Fruit fly (Drosophila melanogaster) whole organism, embryonic: ENCODE results near the gene Pph13.

Experiments used
- Adf1 ChIP-seq: fragments of 200-800 bp; sonication (Bioruptor generic); IDR thresholded peaks from 2 replicates; pipeline ENCODE4 v1.3.6; 2022; ENCODE audit warnings: missing biosample characterization, missing genetic modification characterization
- CG10431 ChIP-seq: fragments of 200-800 bp; sonication (Bioruptor generic); optimal IDR thresholded peaks from 3 replicates; lab custom pipeline; 2018; ENCODE audit warnings: missing biosample characterization, mild to moderate bottlenecking, missing genetic modification characterization
- CG10543 ChIP-seq: fragments of 200-800 bp; sonication (Bioruptor generic); optimal IDR thresholded peaks from 3 replicates; lab custom pipeline; 2017; ENCODE audit warnings: missing biosample characterization, mild to moderate bottlenecking, missing genetic modification characterization, moderate library complexity
- CG10565 ChIP-seq: fragments of 200-800 bp; sonication (Bioruptor generic); optimal IDR thresholded peaks from 3 replicates; lab custom pipeline; 2016; ENCODE audit warnings: missing biosample characterization, mild to moderate bottlenecking, missing genetic modification characterization
- CG10654 ChIP-seq: fragments of 200-800 bp; sonication (Bioruptor generic); optimal IDR thresholded peaks from 2 replicates; lab custom pipeline; 2016; ENCODE audit warnings: missing biosample characterization, missing genetic modification characterization
- CG11085 ChIP-seq: fragments of 200-800 bp; sonication (Bioruptor generic); IDR thresholded peaks from 2 replicates; pipeline ENCODE4 v1.3.6; 2022; ENCODE audit warnings: missing biosample characterization, missing genetic modification characterization
- CG14050 ChIP-seq: fragments of 200-800 bp; sonication (Bioruptor generic); IDR thresholded peaks from 3 replicates; pipeline ENCODE4 v1.3.6; 2022; ENCODE audit warnings: missing biosample characterization, missing genetic modification characterization
- CG17186 ChIP-seq: fragments of 200-800 bp; sonication (Bioruptor generic); optimal IDR thresholded peaks from 3 replicates; lab custom pipeline; 2017; ENCODE audit warnings: missing biosample characterization, missing genetic modification reagents, missing genetic modification characterization
- CG30431 ChIP-seq: fragments of 200-800 bp; sonication (Bioruptor generic); optimal IDR thresholded peaks from 2 replicates; lab custom pipeline; 2017; ENCODE audit warnings: missing biosample characterization, missing genetic modification characterization
- CG31441 ChIP-seq: fragments of 200-800 bp; sonication (Bioruptor generic); IDR thresholded peaks from 2 replicates; pipeline ENCODE4 v1.3.6; 2022; ENCODE audit warnings: missing biosample characterization, missing genetic modification characterization
- CG34376 ChIP-seq: fragments of 200-800 bp; sonication (Bioruptor generic); optimal IDR thresholded peaks from 2 replicates; lab custom pipeline; 2018; ENCODE audit warnings: missing biosample characterization, mild to moderate bottlenecking, missing genetic modification characterization
- CG4360 ChIP-seq: fragments of 200-800 bp; sonication (Bioruptor generic); IDR thresholded peaks from 2 replicates; pipeline ENCODE4 v1.3.6; 2022; ENCODE audit warnings: missing biosample characterization, missing genetic modification characterization
- CG4424 ChIP-seq: fragments of 200-800 bp; sonication (Bioruptor generic); optimal IDR thresholded peaks from 3 replicates; lab custom pipeline; 2016; ENCODE audit warnings: missing biosample characterization, missing genetic modification characterization
- CG6683 ChIP-seq: fragments of 200-800 bp; sonication (Bioruptor generic); optimal IDR thresholded peaks from 2 replicates; lab custom pipeline; 2017; ENCODE audit warnings: missing biosample characterization, mild to moderate bottlenecking, missing genetic modification characterization, missing genetic modification reagents
- CG7556 ChIP-seq: fragments of 200-800 bp; sonication (Bioruptor generic); optimal IDR thresholded peaks from 2 replicates; lab custom pipeline; 2017; ENCODE audit warnings: missing biosample characterization, mild to moderate bottlenecking, missing genetic modification characterization
- CG7745 ChIP-seq: fragments of 200-800 bp; sonication (Bioruptor generic); optimal IDR thresholded peaks from 2 replicates; lab custom pipeline; 2018; ENCODE audit warnings: missing biosample characterization, mild to moderate bottlenecking, missing genetic modification characterization, moderate library complexity
- CG8089 ChIP-seq: fragments of 200-800 bp; sonication (Bioruptor generic); optimal IDR thresholded peaks from 3 replicates; lab custom pipeline; 2016; ENCODE audit warnings: missing biosample characterization, missing genetic modification characterization
- CG8290 ChIP-seq, 3 experiments: fragments of 200-800 bp; sonication (Bioruptor generic); optimal IDR thresholded peaks; 2 replicates each; lab custom pipeline; 2016 to 2019; ENCODE audit warnings: missing biosample characterization in 3 of 3, missing genetic modification characterization in 3 of 3, mild to moderate bottlenecking in 2 of 3, moderate library complexity in 1 of 3
- CG8359 ChIP-seq: fragments of 200-800 bp; sonication (Bioruptor generic); optimal IDR thresholded peaks from 2 replicates; lab custom pipeline; 2017; ENCODE audit warnings: missing biosample characterization, mild to moderate bottlenecking, missing genetic modification characterization, borderline replicate concordance
- CG8765 ChIP-seq: fragments of 200-800 bp; sonication (Bioruptor generic); IDR thresholded peaks from 2 replicates; pipeline ENCODE4 v1.3.6; 2022; ENCODE audit warnings: missing biosample characterization, missing genetic modification characterization
- CG8944 ChIP-seq: fragments of 200-800 bp; sonication (Bioruptor generic); optimal IDR thresholded peaks from 3 replicates; lab custom pipeline; 2016; ENCODE audit warnings: missing biosample characterization, missing genetic modification characterization
- CG9876 ChIP-seq: fragments of 200-800 bp; sonication (Bioruptor generic); optimal IDR thresholded peaks from 2 replicates; lab custom pipeline; 2016; ENCODE audit warnings: missing biosample characterization, missing genetic modification characterization
- CTCF ChIP-seq: fragments of 200-800 bp; sonication (Bioruptor generic); optimal IDR thresholded peaks from 2 replicates; lab custom pipeline; 2017; ENCODE audit warnings: missing biosample characterization, mild to moderate bottlenecking, missing genetic modification characterization, moderate library complexity
- D19B ChIP-seq: fragments of 200-800 bp; sonication (Bioruptor generic); optimal IDR thresholded peaks from 2 replicates; lab custom pipeline; 2017; ENCODE audit warnings: missing biosample characterization, mild to moderate bottlenecking, missing genetic modification characterization
- Dip2 ChIP-seq: fragments of 200-800 bp; sonication (Bioruptor generic); IDR thresholded peaks from 2 replicates; pipeline ENCODE4 v1.3.6; 2022; ENCODE audit warnings: missing biosample characterization, missing genetic modification characterization
- ERR ChIP-seq: fragments of 200-800 bp; sonication (Bioruptor generic); optimal IDR thresholded peaks from 2 replicates; lab custom pipeline; 2016; ENCODE audit warnings: missing biosample characterization, missing genetic modification characterization
- Hmr ChIP-seq: fragments of 200-800 bp; sonication (Bioruptor generic); optimal IDR thresholded peaks from 3 replicates; lab custom pipeline; 2017; ENCODE audit warnings: mild to moderate bottlenecking, missing biosample characterization, missing genetic modification reagents, missing genetic modification characterization
- Hsf ChIP-seq: fragments of 200-800 bp; sonication (Bioruptor generic); optimal IDR thresholded peaks from 3 replicates; lab custom pipeline; 2016; ENCODE audit warnings: missing biosample characterization, missing genetic modification characterization
- Mrtf ChIP-seq: fragments of 200-800 bp; sonication (Bioruptor generic); IDR thresholded peaks from 3 replicates; pipeline ENCODE4 v1.3.6; 2022; ENCODE audit warnings: missing biosample characterization, missing genetic modification characterization
- Neu2 ChIP-seq: fragments of 200-800 bp; sonication (Bioruptor generic); optimal IDR thresholded peaks from 3 replicates; lab custom pipeline; 2016; ENCODE audit warnings: missing biosample characterization, missing genetic modification characterization, borderline replicate concordance
- Nf-YB ChIP-seq: fragments of 200-800 bp; sonication (Bioruptor generic); optimal IDR thresholded peaks from 3 replicates; lab custom pipeline; 2019; ENCODE audit warnings: missing biosample characterization, mild to moderate bottlenecking, missing genetic modification characterization, moderate library complexity
- Rfx ChIP-seq: fragments of 200-800 bp; sonication (Bioruptor generic); IDR thresholded peaks from 2 replicates; pipeline ENCODE4 v1.3.6; 2022; ENCODE audit warnings: missing biosample characterization, missing genetic modification characterization
- Spps ChIP-seq: fragments of 200-800 bp; sonication (Bioruptor generic); optimal IDR thresholded peaks from 2 replicates; lab custom pipeline; 2018; ENCODE audit warnings: missing biosample characterization, mild to moderate bottlenecking, missing genetic modification characterization
- Stat92E ChIP-seq, 3 experiments: fragments of >200 bp in 2 of 3; fragments of 200-800 bp in 1 of 3; sonication (Bioruptor generic) in 1 of 3; optimal IDR thresholded peaks; 2 replicates each; lab custom pipeline; 2017 to 2019; ENCODE audit warnings: missing biosample characterization in 3 of 3, missing genetic modification characterization in 3 of 3, mild to moderate bottlenecking in 1 of 3, moderate library complexity in 1 of 3
- Usf ChIP-seq: fragments of 200-800 bp; sonication (Bioruptor generic); optimal IDR thresholded peaks from 2 replicates; lab custom pipeline; 2017; ENCODE audit warnings: missing genotype, missing biosample characterization, missing genetic modification characterization
- ab ChIP-seq: fragments of 200-800 bp; sonication (Bioruptor generic); optimal IDR thresholded peaks from 2 replicates; lab custom pipeline; 2016; ENCODE audit warnings: missing biosample characterization, missing genetic modification characterization
- abd-A ChIP-seq: fragments of 200-800 bp; sonication (Bioruptor generic); optimal IDR thresholded peaks from 3 replicates; lab custom pipeline; 2019; ENCODE audit warnings: missing biosample characterization, mild to moderate bottlenecking, missing genetic modification characterization, moderate library complexity
- al ChIP-seq: fragments of 200-800 bp; sonication (Bioruptor generic); IDR thresholded peaks from 2 replicates; pipeline ENCODE4 v1.3.6; 2022; ENCODE audit warnings: missing biosample characterization, missing genetic modification characterization
- aop ChIP-seq: fragments of 200-800 bp; sonication (Bioruptor generic); IDR thresholded peaks from 2 replicates; pipeline ENCODE4 v1.3.6; 2022; ENCODE audit warnings: missing biosample characterization, missing genetic modification characterization
- bigmax ChIP-seq: fragments of 200-800 bp; sonication (Bioruptor generic); optimal IDR thresholded peaks from 2 replicates; lab custom pipeline; 2018; ENCODE audit warnings: missing biosample characterization, mild to moderate bottlenecking, missing genetic modification characterization
- br ChIP-seq: fragments of >200 bp; optimal IDR thresholded peaks from 2 replicates; lab custom pipeline; 2017
- cg ChIP-seq: fragments of 200-800 bp; sonication (Bioruptor generic); optimal IDR thresholded peaks from 3 replicates; lab custom pipeline; 2019; ENCODE audit warnings: missing biosample characterization, mild to moderate bottlenecking, missing genetic modification characterization, moderate library complexity
- dan ChIP-seq: fragments of 200-800 bp; sonication (Bioruptor generic); IDR thresholded peaks from 2 replicates; pipeline ENCODE4 v1.3.6; 2022; ENCODE audit warnings: missing biosample characterization, missing genetic modification characterization
- dm ChIP-seq: fragments of 200-800 bp; sonication (Bioruptor generic); optimal IDR thresholded peaks from 3 replicates; lab custom pipeline; 2016; ENCODE audit warnings: missing biosample characterization, missing genetic modification characterization
- ems ChIP-seq: fragments of 200-800 bp; sonication (Bioruptor generic); optimal IDR thresholded peaks from 3 replicates; lab custom pipeline; 2016; ENCODE audit warnings: missing biosample characterization, missing genetic modification characterization
- ham ChIP-seq: fragments of 200-800 bp; sonication (Bioruptor generic); IDR thresholded peaks from 2 replicates; pipeline ENCODE4 v1.3.6; 2022; ENCODE audit warnings: missing biosample characterization, missing genetic modification characterization
- insv ChIP-seq, 2 experiments: fragments of 200-800 bp; sonication (Bioruptor generic); optimal IDR thresholded peaks; 3 replicates each; lab custom pipeline; 2016 to 2018; ENCODE audit warnings: missing biosample characterization in 2 of 2, missing genetic modification characterization in 2 of 2
- lilli ChIP-seq: fragments of 200-800 bp; sonication (Bioruptor generic); optimal IDR thresholded peaks from 3 replicates; lab custom pipeline; 2016; ENCODE audit warnings: missing biosample characterization, missing genetic modification characterization
- maf-S ChIP-seq: fragments of 200-800 bp; sonication (Bioruptor generic); optimal IDR thresholded peaks from 2 replicates; lab custom pipeline; 2016; ENCODE audit warnings: missing biosample characterization, missing genetic modification characterization
- pho ChIP-seq: fragments of 200-800 bp; sonication (Bioruptor generic); optimal IDR thresholded peaks from 2 replicates; lab custom pipeline; 2016; ENCODE audit warnings: missing biosample characterization, missing genetic modification characterization
- rib ChIP-seq: fragments of 200-800 bp; sonication (Bioruptor generic); IDR thresholded peaks from 2 replicates; pipeline ENCODE4 v1.3.6; 2022; ENCODE audit warnings: missing biosample characterization, missing genetic modification characterization
- z ChIP-seq: fragments of 200-800 bp; sonication (Bioruptor generic); IDR thresholded peaks from 3 replicates; pipeline ENCODE4 v1.3.6; 2022; ENCODE audit warnings: missing biosample characterization, missing genetic modification characterization

The Pph13 gene

dm6 chr2L:540572-541210 is 36.6 kb upstream of the Pph13 start (continued):
- TF ChIP-seq CG8290 (GFP tag; optimal IDR thresholded peaks at IDR 0.05; lab: Kevin White, UChicago) (peak; percentile 92), CG8290 (tag; optimal IDR thresholded peaks at IDR 0.05; lab: Kevin White, UChicago) (peak; percentile 76 to 92), CG10431 (GFP tag; lab: Kevin White, UChicago) (peak; percentile 42), rib (GFP tag; lab: Robert Waterston, UW) (no peak), insv (GFP tag; optimal IDR thresholded peaks at IDR 0.05; lab: Kevin White, UChicago) (peak in 1 of 2 experiments; percentile 43), CG4424 (GFP tag; lab: Kevin White, UChicago) (no peak), lilli (GFP tag; lab: Kevin White, UChicago) (peak; percentile 7), al (GFP tag; lab: Robert Waterston, UW) (no peak), CG30431 (GFP tag; lab: Kevin White, UChicago) (no peak), Hmr (GFP tag; lab: Kevin White, UChicago) (peak; percentile 94), CG31441 (GFP tag; lab: Robert Waterston, UW) (no peak), CG10543 (GFP tag; lab: Kevin White, UChicago) (peak; percentile 61), Spps (tag; lab: Kevin White, UChicago) (peak; percentile 33), Adf1 (GFP tag; lab: Robert Waterston, UW) (no peak), CG14050 (GFP tag; lab: Robert Waterston, UW) (no peak), br (lab: Kevin White, UChicago) (no peak), CG7556 (no peak), aop (GFP tag; lab: Robert Waterston, UW) (no peak), CG10654 (GFP tag; lab: Kevin White, UChicago) (no peak), dan (GFP tag; lab: Robert Waterston, UW) (no peak), CG9876 (GFP tag; lab: Kevin White, UChicago) (no peak), z (no peak), CG10565 (GFP tag; lab: Kevin White, UChicago) (no peak), cg (GFP tag; lab: Kevin White, UChicago) (peak; percentile 21), Mrtf (GFP tag; lab: Robert Waterston, UW) (no peak), dm (GFP tag; lab: Kevin White, UChicago) (peak; percentile 63), CG6683 (GFP tag; lab: Kevin White, UChicago) (no peak), bigmax (GFP tag; lab: Kevin White, UChicago) (no peak), ham (no peak), CG8089 (GFP tag; lab: Kevin White, UChicago) (no peak), ab (GFP tag; lab: Kevin White, UChicago) (no peak), Stat92E (GFP tag; optimal IDR thresholded peaks at IDR 0.05; lab: Kevin White, UChicago) (peak in 1 of 3 experiments; percentile 97), maf-S (no peak), CTCF (GFP tag; lab: Kevin White, UChicago) (peak; percentile 57), ems (GFP tag; lab: Kevin White, UChicago) (no peak), Hsf (GFP tag; lab: Kevin White, UChicago) (no peak), ERR (no peak), CG8359 (GFP tag; lab: Kevin White, UChicago) (no peak), pho (peak; percentile 54), Nf-YB (peak; percentile 43), CG11085 (no peak), CG17186 (no peak), CG34376 (GFP tag; lab: Kevin White, UChicago) (peak; percentile 79), D19B (GFP tag; lab: Kevin White, UChicago) (no peak), Usf (GFP tag; lab: Kevin White, UChicago) (no peak), Neu2 (GFP tag; lab: Kevin White, UChicago) (no peak), Rfx (peak; percentile 47; the same call in 1 of the 2 replicates), Dip2 (GFP tag; lab: Robert Waterston, UW) (no peak), CG4360 (GFP tag; lab: Robert Waterston, UW) (no peak), CG8765 (GFP tag; lab: Robert Waterston, UW) (no peak), CG7745 (peak; percentile 26), abd-A (tag; lab: Kevin White, UChicago) (peak; percentile 95), CG8944 (GFP tag; lab: Kevin White, UChicago) (no peak)
